Worm (Caenorhabditis elegans) whole organism, L3 larva: ENCODE data around the gene C31B8.7.

ENCODE experiments used
- R02D3.7 ChIP-seq: fragments of 150-350 bp; optimal IDR thresholded peaks from 2 replicates; lab custom pipeline; 2014; ENCODE audit warnings: missing biosample characterization, missing genetic modification characterization
- ZK546.5 ChIP-seq: sonication (generic microtip); optimal IDR thresholded peaks from 2 replicates; lab custom pipeline; 2017; ENCODE audit warnings: missing biosample characterization, missing genetic modification characterization
- aly-2 ChIP-seq: fragments of 150-350 bp; optimal IDR thresholded peaks from 2 replicates; lab custom pipeline; 2014; ENCODE audit warnings: missing biosample characterization, missing genetic modification characterization
- ama-1 ChIP-seq: fragments of 150-350 bp; optimal IDR thresholded peaks from 2 replicates; lab custom pipeline; 2018
- ceh-82 ChIP-seq: fragments of 150-350 bp; optimal IDR thresholded peaks from 2 replicates; lab custom pipeline; 2014; ENCODE audit warnings: missing biosample characterization, missing genetic modification characterization
- ceh-9 ChIP-seq: sonication (generic microtip); optimal IDR thresholded peaks from 2 replicates; lab custom pipeline; 2018; ENCODE audit warnings: missing biosample characterization, missing genetic modification characterization
- daf-12 ChIP-seq: fragments of 150-350 bp; optimal IDR thresholded peaks from 2 replicates; lab custom pipeline; 2014; ENCODE audit warnings: missing biosample characterization, missing genetic modification reagents, missing genetic modification characterization
- egl-27 ChIP-seq: sonication (generic microtip); optimal IDR thresholded peaks from 4 replicates; lab custom pipeline; 2017; ENCODE audit warnings: missing biosample characterization, missing genetic modification reagents, missing genetic modification characterization
- egl-5 ChIP-seq: fragments of 150-350 bp; optimal IDR thresholded peaks from 2 replicates; lab custom pipeline; 2017; ENCODE audit warnings: missing biosample characterization, missing genetic modification reagents, missing genetic modification characterization, inconsistent platforms
- elt-1 ChIP-seq: fragments of 150-350 bp; optimal IDR thresholded peaks from 2 replicates; lab custom pipeline; 2014; ENCODE audit warnings: missing biosample characterization, missing genetic modification characterization
- elt-2 ChIP-seq: sonication (generic microtip); optimal IDR thresholded peaks from 2 replicates; lab custom pipeline; 2016; ENCODE audit warnings: missing genetic modification reagents, mild to moderate bottlenecking, missing genetic modification characterization, missing compliant biosample characterization
- elt-3 ChIP-seq, 3 experiments: fragments of 150-350 bp in 1 of 3; sonication (generic microtip) in 2 of 3; optimal IDR thresholded peaks; 2 replicates in 2 of 3; 4 replicates in 1 of 3; lab custom pipeline; 2014 to 2017; ENCODE audit warnings: missing biosample characterization in 3 of 3, missing genetic modification characterization in 3 of 3
- eor-1 ChIP-seq, 2 experiments: fragments of 150-350 bp; optimal IDR thresholded peaks; 2 replicates each; lab custom pipeline; 2014 to 2018; ENCODE audit warnings: missing biosample characterization in 2 of 2, missing genetic modification characterization in 2 of 2
- fkh-10 ChIP-seq: sonication (generic microtip); optimal IDR thresholded peaks from 2 replicates; lab custom pipeline; 2017; ENCODE audit warnings: missing biosample characterization, missing genetic modification reagents, missing genetic modification characterization
- fos-1 ChIP-seq: fragments of 150-350 bp; optimal IDR thresholded peaks from 2 replicates; lab custom pipeline; 2014; ENCODE audit warnings: missing biosample characterization, missing genetic modification characterization
- lin-39 ChIP-seq: fragments of 150-350 bp; optimal IDR thresholded peaks from 2 replicates; lab custom pipeline; 2018; ENCODE audit warnings: missing biosample characterization, missing genetic modification reagents, missing genetic modification characterization
- lsy-12 ChIP-seq: sonication (generic microtip); optimal IDR thresholded peaks from 2 replicates; lab custom pipeline; 2016; ENCODE audit warnings: mild to moderate bottlenecking, missing genetic modification characterization, missing compliant biosample characterization
- mdl-1 ChIP-seq: fragments of 150-350 bp; optimal IDR thresholded peaks from 2 replicates; lab custom pipeline; 2014; ENCODE audit warnings: missing biosample characterization, missing genetic modification characterization
- mml-1 ChIP-seq: fragments of 150-350 bp; sonication (generic microtip); optimal IDR thresholded peaks from 3 replicates; lab custom pipeline; 2014; ENCODE audit warnings: missing biosample characterization, missing genetic modification characterization
- nhr-11 ChIP-seq: fragments of 150-350 bp; optimal IDR thresholded peaks from 2 replicates; lab custom pipeline; 2014; ENCODE audit warnings: missing biosample characterization, missing genetic modification characterization
- nhr-12 ChIP-seq: fragments of 150-350 bp; optimal IDR thresholded peaks from 2 replicates; lab custom pipeline; 2014; ENCODE audit warnings: missing biosample characterization, missing genetic modification characterization
- nhr-237 ChIP-seq: fragments of 150-350 bp; optimal IDR thresholded peaks from 2 replicates; lab custom pipeline; 2014; ENCODE audit warnings: missing biosample characterization, missing genetic modification characterization
- nhr-25 ChIP-seq: sonication (generic microtip); optimal IDR thresholded peaks from 2 replicates; lab custom pipeline; 2017; ENCODE audit warnings: missing biosample characterization, missing genetic modification characterization
- nhr-28 ChIP-seq: fragments of 150-350 bp; optimal IDR thresholded peaks from 2 replicates; lab custom pipeline; 2014; ENCODE audit warnings: missing biosample characterization, missing genetic modification characterization
- nhr-43 ChIP-seq: sonication (generic microtip); optimal IDR thresholded peaks from 2 replicates; lab custom pipeline; 2016; ENCODE audit warnings: mild to moderate bottlenecking, missing genetic modification characterization, missing compliant biosample characterization; ENCODE audit not compliant: poor library complexity, severe bottlenecking
- nhr-67 ChIP-seq: fragments of 150-350 bp; optimal IDR thresholded peaks from 2 replicates; lab custom pipeline; 2014; ENCODE audit warnings: missing biosample characterization, missing genetic modification characterization
- nhr-76 ChIP-seq: fragments of 150-350 bp; sonication (generic microtip); optimal IDR thresholded peaks from 5 replicates; lab custom pipeline; 2014; ENCODE audit warnings: missing biosample characterization, missing genetic modification characterization
- nhr-77 ChIP-seq: fragments of 150-350 bp; optimal IDR thresholded peaks from 2 replicates; lab custom pipeline; 2014; ENCODE audit warnings: missing biosample characterization, missing genetic modification characterization
- pha-4 ChIP-seq: fragments of 150-350 bp; optimal IDR thresholded peaks from 2 replicates; lab custom pipeline; 2014; ENCODE audit warnings: missing biosample characterization, missing genetic modification reagents, missing genetic modification characterization
- pqm-1 ChIP-seq: fragments of 150-350 bp; optimal IDR thresholded peaks from 2 replicates; lab custom pipeline; 2017; ENCODE audit warnings: missing biosample characterization, missing genetic modification characterization, inconsistent platforms
- skn-1 ChIP-seq: fragments of 150-350 bp; optimal IDR thresholded peaks from 2 replicates; lab custom pipeline; 2014; ENCODE audit warnings: missing biosample characterization, missing genetic modification characterization
- tbx-2 ChIP-seq: sonication (generic microtip); optimal IDR thresholded peaks from 2 replicates; lab custom pipeline; 2016; ENCODE audit warnings: mild to moderate bottlenecking, missing genetic modification characterization, missing compliant biosample characterization
- unc-39 ChIP-seq: sonication (generic microtip); optimal IDR thresholded peaks from 4 replicates; lab custom pipeline; 2017; ENCODE audit warnings: missing biosample characterization, missing genetic modification characterization
- unc-62 ChIP-seq: fragments of 150-350 bp; sonication (generic microtip); optimal IDR thresholded peaks from 4 replicates; lab custom pipeline; 2014; ENCODE audit warnings: missing biosample characterization, missing genetic modification reagents, missing genetic modification characterization
- zag-1 ChIP-seq: fragments of 150-350 bp; optimal IDR thresholded peaks from 2 replicates; lab custom pipeline; 2014; ENCODE audit warnings: missing biosample characterization, missing genetic modification characterization
- ztf-11 ChIP-seq: fragments of 150-350 bp; optimal IDR thresholded peaks from 2 replicates; lab custom pipeline; 2014; ENCODE audit warnings: missing biosample characterization, missing genetic modification characterization
- ztf-4 ChIP-seq: fragments of 150-350 bp; optimal IDR thresholded peaks from 2 replicates; lab custom pipeline; 2014; ENCODE audit warnings: missing biosample characterization, missing genetic modification characterization

C31B8.7 gene

DNA sequence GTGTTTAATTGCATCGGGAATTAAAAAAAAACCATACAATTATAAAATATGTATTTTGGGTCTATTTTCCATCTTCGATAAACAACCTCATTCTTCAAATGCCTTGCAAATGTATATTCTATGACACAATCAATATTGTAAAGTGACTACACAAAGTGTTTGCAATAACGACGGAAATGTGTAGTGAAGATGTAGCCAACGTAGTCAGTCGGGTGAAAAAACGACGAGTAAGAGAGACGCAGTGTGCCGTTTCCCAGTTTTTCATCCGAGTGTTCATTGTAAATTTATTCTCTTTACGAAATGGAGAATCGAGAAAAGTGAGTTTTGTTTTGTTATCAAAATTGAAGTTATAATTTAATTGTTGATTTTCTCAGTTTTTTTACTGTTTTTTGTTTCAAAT is 11.2 kb downstream of the C31B8.7 start, which contains the start of gene F37B4.15:
F37B4.15 (plus strand) TSS at position 301 of the 400 bp plus-strand sequence.
- TF ChIP-seq pha-4 (tag; lab: Kevin White, UChicago) (no peak), fos-1 (tag; lab: Kevin White, UChicago) (no peak), unc-39 (tag; lab: Kevin White, UChicago) (no peak), egl-27 (tag; lab: Kevin White, UChicago) (no peak), nhr-77 (tag; lab: Kevin White, UChicago) (no peak)

ce11 chrV:2888681-2889080 is 14.4 kb downstream of the C31B8.7 start, which contains the start of gene srw-4:
TSS of gene srw-4 (minus strand) at chrV:2888781.
- TF ChIP-seq egl-5 (tag; lab: Kevin White, UChicago) (no peak), R02D3.7 (tag; lab: Kevin White, UChicago) (no peak), ZK546.5 (no peak), elt-1 (no peak), skn-1 (tag; lab: Kevin White, UChicago) (no peak), zag-1 (no peak), elt-2 (tag; lab: Kevin White, UChicago) (no peak), mdl-1 (tag; lab: Kevin White, UChicago) (no peak), aly-2 (tag; lab: Kevin White, UChicago) (no peak), elt-3 (tag; optimal IDR thresholded peaks at IDR 0.05; lab: Kevin White, UChicago) (no peak), ztf-4 (tag; lab: Kevin White, UChicago) (no peak), nhr-77 (tag; lab: Kevin White, UChicago) (no peak), nhr-76 (tag; lab: Kevin White, UChicago) (no peak)

- TF ChIP-seq nhr-77 (tag; lab: Kevin White, UChicago) (no peak), nhr-28 (tag; lab: Kevin White, UChicago) (no peak), nhr-11 (no peak), egl-27 (tag; lab: Kevin White, UChicago) (no peak), ama-1 (no peak), daf-12 (tag; lab: Kevin White, UChicago) (no peak), tbx-2 (tag; lab: Kevin White, UChicago) (no peak), ceh-9 (tag; lab: Kevin White, UChicago) (no peak), nhr-25 (no peak), eor-1 (tag; optimal IDR thresholded peaks at IDR 0.05; lab: Kevin White, UChicago) (no peak), nhr-12 (no peak), nhr-237 (no peak), fkh-10 (GFP tag; lab: Kevin White, UChicago) (no peak), nhr-76 (tag; lab: Kevin White, UChicago) (no peak)
These were observed 14.9 kb downstream of the C31B8.7 start for ce11 chrV:2888265-2888664.

- TF ChIP-seq lsy-12 (tag; lab: Kevin White, UChicago) (no peak), mdl-1 (tag; lab: Kevin White, UChicago) (no peak), egl-5 (tag; lab: Kevin White, UChicago) (no peak), nhr-77 (tag; lab: Kevin White, UChicago) (no peak), zag-1 (no peak), nhr-67 (tag; lab: Kevin White, UChicago) (no peak), unc-62 (no peak), fkh-10 (GFP tag; lab: Kevin White, UChicago) (no peak)
These were observed 18.7 kb downstream of the C31B8.7 start, which contains the start of gene sre-24 for ce11 chrV:2884411-2884810. TSS of gene sre-24 (plus strand) at chrV:2884711.

DNA sequence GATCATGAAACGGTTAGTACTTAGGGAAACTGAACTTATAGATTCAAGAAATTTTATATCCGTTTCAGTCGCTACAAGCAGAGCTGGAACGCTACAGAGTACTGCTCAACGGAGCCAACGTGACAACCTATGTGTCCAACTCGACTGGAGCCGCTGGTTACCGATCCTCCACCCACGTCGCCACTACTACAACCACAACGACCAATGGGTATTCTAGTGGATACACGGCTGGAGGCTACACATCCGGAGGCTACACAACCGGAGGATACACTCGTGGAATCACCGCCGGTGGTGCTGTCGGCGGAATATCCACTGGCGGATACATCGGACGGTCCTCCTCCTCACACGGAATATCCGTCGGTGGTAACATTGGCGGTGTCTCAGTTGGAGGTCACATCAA is 20.0 kb downstream of the C31B8.7 start:
- no peak for TF ChIP-seq fkh-10 (GFP tag; lab: Kevin White, UChicago)
- no peak for TF ChIP-seq nhr-43 (tag; lab: Kevin White, UChicago)
- no peak for TF ChIP-seq mml-1 (tag; lab: Kevin White, UChicago)
- TF ChIP-seq ceh-82 (tag; lab: Kevin White, UChicago), result no peak
- TF ChIP-seq pqm-1 (tag; lab: Kevin White, UChicago), result no peak
- TF ChIP-seq zag-1, result no peak
- no peak for TF ChIP-seq fos-1 (tag; lab: Kevin White, UChicago)
- TF ChIP-seq elt-2 (tag; lab: Kevin White, UChicago), result no peak
- no peak for TF ChIP-seq nhr-67 (tag; lab: Kevin White, UChicago)
- no peak for TF ChIP-seq egl-27 (tag; lab: Kevin White, UChicago)
- TF ChIP-seq lin-39 (tag; lab: Kevin White, UChicago), result no peak
- TF ChIP-seq ztf-11, result no peak
- no peak for TF ChIP-seq nhr-12
